Worm (Caenorhabditis elegans) whole organism, L3 larva: Measurements from ENCODE around the gene lgg-1.

Experiments
- ceh-82 ChIP-seq: fragments of 150-350 bp; optimal IDR thresholded peaks from 2 replicates; lab custom pipeline; 2014; ENCODE audit warnings: missing biosample characterization, missing genetic modification characterization
- fos-1 ChIP-seq: fragments of 150-350 bp; optimal IDR thresholded peaks from 2 replicates; lab custom pipeline; 2014; ENCODE audit warnings: missing biosample characterization, missing genetic modification characterization
- lin-39 ChIP-seq: fragments of 150-350 bp; optimal IDR thresholded peaks from 2 replicates; lab custom pipeline; 2018; ENCODE audit warnings: missing biosample characterization, missing genetic modification reagents, missing genetic modification characterization
- nhr-11 ChIP-seq: fragments of 150-350 bp; optimal IDR thresholded peaks from 2 replicates; lab custom pipeline; 2014; ENCODE audit warnings: missing biosample characterization, missing genetic modification characterization
- nhr-12 ChIP-seq: fragments of 150-350 bp; optimal IDR thresholded peaks from 2 replicates; lab custom pipeline; 2014; ENCODE audit warnings: missing biosample characterization, missing genetic modification characterization
- skn-1 ChIP-seq: fragments of 150-350 bp; optimal IDR thresholded peaks from 2 replicates; lab custom pipeline; 2014; ENCODE audit warnings: missing biosample characterization, missing genetic modification characterization
- snpc-4 ChIP-seq: fragments of 150-350 bp; optimal IDR thresholded peaks from 2 replicates; lab custom pipeline; 2014; ENCODE audit warnings: missing biosample characterization, missing genetic modification characterization

- TF ChIP-seq nhr-12 (tag; lab: Kevin White, UChicago), result no peak
- no peak for TF ChIP-seq ceh-82 (tag; lab: Kevin White, UChicago)
- no peak for TF ChIP-seq snpc-4 (tag; lab: Kevin White, UChicago)
- no peak for TF ChIP-seq nhr-11 (tag; lab: Kevin White, UChicago)
- TF ChIP-seq lin-39 (tag; lab: Kevin White, UChicago), result no peak
- TF ChIP-seq skn-1 (tag; lab: Kevin White, UChicago), result no peak
- TF ChIP-seq fos-1 (tag; lab: Kevin White, UChicago), result no peak
These were observed 43.7 kb upstream of the lgg-1 start, which contains the start of gene F58F12.3 for ce11 chrII:6391195-6391594.
